Worm (Caenorhabditis elegans): ENCODE data around the gene F59A6.12.

The F59A6.12 gene

DNA sequence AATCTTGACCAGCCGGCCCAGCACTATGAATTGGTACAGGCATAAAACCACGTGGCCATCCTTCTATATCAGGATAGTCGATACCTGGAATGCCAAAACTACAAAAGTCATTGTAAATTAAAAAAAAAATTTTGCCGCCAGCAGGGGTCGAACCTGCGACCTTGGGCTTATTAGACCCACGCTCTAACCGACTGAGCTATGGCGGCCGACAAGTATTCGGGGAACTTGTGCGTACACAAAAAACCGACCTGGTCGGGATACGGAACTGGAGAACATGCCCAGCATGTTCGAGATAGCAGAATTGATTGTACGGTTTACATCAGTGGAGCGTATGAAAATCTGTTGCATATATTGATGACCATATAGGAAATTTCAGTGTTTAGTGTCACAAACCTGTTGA, 45.4 kb upstream of the F59A6.12 start (continued):
- TF ChIP-seq dmd-4 (tag; optimal IDR thresholded peaks at IDR 0.05; ENCODE audit: borderline replicate concordance) (no peak), ceh-9 (tag; optimal IDR thresholded peaks at IDR 0.05) (no peak), fkh-6 (tag; optimal IDR thresholded peaks at IDR 0.05) (no peak), zip-5 (tag; optimal IDR thresholded peaks at IDR 0.05) (no peak), hlh-6 (tag; optimal IDR thresholded peaks at IDR 0.05) (peak; percentile 33), sdc-2 (tag; optimal IDR thresholded peaks at IDR 0.05) (no peak), unc-55 (GFP tag; optimal IDR thresholded peaks at IDR 0.05) (no peak), T23F11.4 (GFP tag; optimal IDR thresholded peaks at IDR 0.05) (no peak), ceh-22 (tag; optimal IDR thresholded peaks at IDR 0.05) (no peak), elt-4 (tag; optimal IDR thresholded peaks at IDR 0.05) (no peak), unc-86 (tag; optimal IDR thresholded peaks at IDR 0.05) (no peak), K02D7.2 (tag; optimal IDR thresholded peaks at IDR 0.05) (no peak), madf-2 (tag; optimal IDR thresholded peaks at IDR 0.05) (no peak), syd-9 (tag; optimal IDR thresholded peaks at IDR 0.05) (no peak), ceh-18 (tag; optimal IDR thresholded peaks at IDR 0.05) (no peak), pag-3 (tag; optimal IDR thresholded peaks at IDR 0.05; ENCODE audit: borderline replicate concordance) (no peak), C08G9.2 (tag; optimal IDR thresholded peaks at IDR 0.05) (no peak), gmeb-2 (tag; optimal IDR thresholded peaks at IDR 0.05) (no peak), ztf-16 (tag; optimal IDR thresholded peaks at IDR 0.05) (peak; percentile 44), lin-11 (tag; optimal IDR thresholded peaks at IDR 0.05) (no peak), F13H6.1 (tag; optimal IDR thresholded peaks at IDR 0.05) (no peak), nhr-11 (tag; optimal IDR thresholded peaks at IDR 0.05) (no peak), mec-3 (tag; optimal IDR thresholded peaks at IDR 0.05; ENCODE audit: borderline replicate concordance) (no peak), ttx-3 (tag; optimal IDR thresholded peaks at IDR 0.05) (peak; percentile 12), pha-4 (tag; optimal IDR thresholded peaks at IDR 0.05) (no peak), nhr-232 (tag; optimal IDR thresholded peaks at IDR 0.05) (peak; percentile 35), fkh-10 (GFP tag; optimal IDR thresholded peaks at IDR 0.05) (no peak), pax-1 (tag; optimal IDR thresholded peaks at IDR 0.05) (no peak), nfya-1 (tag; optimal IDR thresholded peaks at IDR 0.05) (no peak), ets-4 (tag; optimal IDR thresholded peaks at IDR 0.05) (no peak), hlh-30 (tag; optimal IDR thresholded peaks at IDR 0.05; ENCODE audit: insufficient read depth) (no peak), pha-2 (tag; optimal IDR thresholded peaks at IDR 0.05) (no peak), C38D4.7 (GFP tag; optimal IDR thresholded peaks at IDR 0.05) (no peak)

DNA sequence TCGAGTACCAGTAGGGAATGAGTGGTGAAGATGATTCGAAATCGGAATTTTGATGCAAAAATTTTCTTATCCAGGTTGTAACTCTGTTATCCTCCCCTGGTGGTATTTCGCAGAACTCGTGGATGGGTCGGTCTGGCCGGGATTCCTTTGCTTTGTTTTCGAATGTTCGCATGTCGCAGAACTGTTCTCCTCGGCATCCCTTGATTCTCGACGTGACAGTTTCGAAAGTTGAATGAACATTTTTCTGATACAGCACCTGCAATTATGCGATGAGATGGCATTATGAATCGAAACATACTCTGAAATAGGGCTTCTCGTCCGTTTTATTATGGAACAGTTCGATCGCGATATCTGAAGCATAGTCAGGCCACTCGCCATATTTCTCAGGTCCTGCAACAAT, 44.4 kb upstream of the F59A6.12 start:
- TF ChIP-seq lin-11 (tag; optimal IDR thresholded peaks at IDR 0.05) (no peak), ceh-24 (tag; optimal IDR thresholded peaks at IDR 0.05) (no peak), nfya-1 (tag; optimal IDR thresholded peaks at IDR 0.05) (no peak), ceh-19 (GFP tag; optimal IDR thresholded peaks at IDR 0.05) (no peak), pha-4 (tag; optimal IDR thresholded peaks at IDR 0.05) (no peak), che-1 (tag; optimal IDR thresholded peaks at IDR 0.05) (no peak), fkh-10 (GFP tag; optimal IDR thresholded peaks at IDR 0.05) (no peak), odd-2 (tag; optimal IDR thresholded peaks at IDR 0.05) (no peak), unc-55 (GFP tag; optimal IDR thresholded peaks at IDR 0.05) (no peak), pros-1 (tag; optimal IDR thresholded peaks at IDR 0.05) (no peak), unc-3 (GFP tag; conservative IDR thresholded peaks at IDR 0.05) (no peak), unc-3 (tag; optimal IDR thresholded peaks at IDR 0.05) (no peak), ceh-14 (tag; optimal IDR thresholded peaks at IDR 0.05) (no peak), nhr-232 (tag; optimal IDR thresholded peaks at IDR 0.05) (no peak), pha-2 (tag; optimal IDR thresholded peaks at IDR 0.05) (no peak), ceh-2 (tag; optimal IDR thresholded peaks at IDR 0.05) (no peak)
